Worm (Caenorhabditis elegans) whole organism, early embryonic: ENCODE measurements around the gene K04A8.1.
A peak's percentile ranks its signal among the peaks of the same experiment; 100 is the strongest.

Source experiments
- B0310.2 ChIP-seq: sonication (generic microtip); optimal IDR thresholded peaks from 2 replicates; lab custom pipeline; 2016; ENCODE audit warnings: mild to moderate bottlenecking, missing genetic modification characterization, missing compliant biosample characterization
- F13C5.2 ChIP-seq: sonication (generic microtip); optimal IDR thresholded peaks from 2 replicates; lab custom pipeline; 2017; ENCODE audit warnings: mild to moderate bottlenecking, missing genetic modification characterization, inconsistent platforms, missing compliant biosample characterization
- aly-1 ChIP-seq: sonication (generic microtip); optimal IDR thresholded peaks from 2 replicates; lab custom pipeline; 2016; ENCODE audit warnings: missing genetic modification characterization, missing compliant biosample characterization
- ama-1 ChIP-seq: fragments of 150-350 bp; optimal IDR thresholded peaks from 2 replicates; lab custom pipeline; 2014
- ceh-13 ChIP-seq: fragments of 200-800 bp; sonication (Bioruptor generic); optimal IDR thresholded peaks from 2 replicates; lab custom pipeline; 2018; ENCODE audit warnings: mild to moderate bottlenecking, missing genetic modification characterization, missing compliant biosample characterization
- ceh-36 ChIP-seq: sonication (generic microtip); optimal IDR thresholded peaks from 2 replicates; lab custom pipeline; 2016; ENCODE audit warnings: missing genetic modification characterization, inconsistent platforms, missing compliant biosample characterization
- ets-7 ChIP-seq: sonication (generic microtip); optimal IDR thresholded peaks from 2 replicates; lab custom pipeline; 2016; ENCODE audit warnings: missing genotype, missing genetic modification characterization, missing compliant biosample characterization
- flt-1 ChIP-seq: fragments of 200-800 bp; sonication (Bioruptor generic); IDR thresholded peaks from 2 replicates; pipeline ENCODE4 v1.3.6; 2022; ENCODE audit warnings: missing genetic modification characterization, missing compliant biosample characterization
- hmbx-1 ChIP-seq: sonication (generic microtip); optimal IDR thresholded peaks from 2 replicates; lab custom pipeline; 2016; ENCODE audit warnings: mild to moderate bottlenecking, missing genetic modification characterization, missing compliant biosample characterization
- hmg-4 ChIP-seq: fragments of 200-800 bp; sonication (Bioruptor generic); optimal IDR thresholded peaks from 2 replicates; lab custom pipeline; 2018; ENCODE audit warnings: mild to moderate bottlenecking, missing genetic modification characterization, missing compliant biosample characterization
- hnd-1 ChIP-seq: sonication (generic microtip); optimal IDR thresholded peaks from 2 replicates; lab custom pipeline; 2016; ENCODE audit warnings: missing genetic modification characterization, missing compliant biosample characterization
- pes-1 ChIP-seq: fragments of 200-800 bp; sonication (Bioruptor generic); IDR thresholded peaks from 2 replicates; pipeline ENCODE4 v1.3.6; 2022; ENCODE audit warnings: missing genetic modification reagents, missing genetic modification characterization, missing compliant biosample characterization
- scrt-1 ChIP-seq: fragments of 200-800 bp; sonication (Bioruptor generic); IDR thresholded peaks from 2 replicates; pipeline ENCODE4 v1.3.6; 2022; ENCODE audit warnings: missing genetic modification characterization, missing compliant biosample characterization
- sea-1 ChIP-seq: fragments of 200-800 bp; sonication (Bioruptor generic); conservative IDR thresholded peaks from 2 replicates; pipeline ENCODE4 v1.3.6; 2022; ENCODE audit warnings: missing genetic modification characterization, missing compliant biosample characterization
- tbx-11 ChIP-seq: fragments of 200-800 bp; sonication (Bioruptor generic); IDR thresholded peaks from 2 replicates; pipeline ENCODE4 v1.3.6; 2022; ENCODE audit warnings: missing genetic modification characterization, missing compliant biosample characterization
- tbx-37 ChIP-seq: fragments of 200-800 bp; sonication (Bioruptor generic); conservative IDR thresholded peaks from 2 replicates; pipeline ENCODE4 v1.3.6; 2022; ENCODE audit warnings: missing genetic modification reagents, missing genetic modification characterization, missing compliant biosample characterization
- tra-4 ChIP-seq: sonication (generic microtip); optimal IDR thresholded peaks from 2 replicates; lab custom pipeline; 2017; ENCODE audit warnings: missing genetic modification characterization, missing compliant biosample characterization

The K04A8.1 gene

DNA sequence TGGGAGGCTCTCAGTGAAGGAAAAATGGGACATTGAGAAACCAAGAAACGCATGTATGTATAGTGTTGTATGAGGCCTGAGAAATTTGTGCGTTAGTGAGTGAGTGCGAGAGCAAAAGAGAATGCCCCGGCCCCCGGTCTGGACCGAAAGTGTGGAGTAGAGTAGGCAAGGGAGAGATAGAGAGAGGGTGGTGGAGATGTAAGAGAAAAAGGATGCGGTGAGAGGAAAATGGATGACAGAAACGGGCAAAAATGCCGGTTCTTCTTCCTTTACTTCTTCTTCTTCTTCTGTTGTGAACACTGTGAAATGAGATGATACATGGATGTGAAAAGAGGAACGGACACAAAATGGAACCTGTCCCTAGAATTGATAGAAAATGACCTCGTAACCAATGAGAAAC, 27.8 kb upstream of the K04A8.1 start:
- TF ChIP-seq B0310.2 (tag; lab: Kevin White, UChicago) (no peak), aly-1 (peak; percentile 5), hmg-4 (GFP tag; lab: Kevin White, UChicago) (peak; percentile 17)

DNA sequence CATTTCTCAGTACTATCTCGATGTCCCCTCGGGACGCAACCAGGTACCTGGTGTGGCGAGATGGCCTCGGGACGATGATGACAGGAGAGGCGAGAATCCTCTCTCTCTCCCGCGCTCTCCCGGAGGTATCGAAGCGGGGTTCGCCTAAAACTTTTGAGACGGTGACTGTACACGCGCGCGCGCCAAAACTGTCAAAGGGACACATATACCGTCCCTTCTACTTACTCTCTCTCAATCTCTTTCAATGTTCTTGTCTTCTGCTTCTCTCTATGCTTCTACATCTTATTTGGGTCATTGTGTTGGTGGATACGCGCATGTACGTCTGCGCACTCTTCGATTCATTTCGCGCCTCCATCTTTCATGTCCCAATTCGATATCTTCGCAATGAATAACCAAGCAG, 24.3 kb upstream of the K04A8.1 start:
- no peak for TF ChIP-seq flt-1 (GFP tag; lab: Robert Waterston, UW)
- no peak for TF ChIP-seq tbx-37 (GFP tag; lab: Robert Waterston, UW)
- no peak for TF ChIP-seq tbx-11 (GFP tag; lab: Robert Waterston, UW)
- peak; percentile 11 for TF ChIP-seq hmg-4 (GFP tag; lab: Kevin White, UChicago)

ce11 chrV:6544999-6545398, 21.1 kb upstream of the K04A8.1 start:
- TF ChIP-seq tra-4 (no peak), ceh-13 (GFP tag; lab: Kevin White, UChicago) (no peak), tbx-37 (GFP tag; lab: Robert Waterston, UW) (no peak), pes-1 (GFP tag; lab: Robert Waterston, UW) (no peak), hnd-1 (tag; lab: Kevin White, UChicago) (no peak), B0310.2 (tag; lab: Kevin White, UChicago) (no peak), hmg-4 (GFP tag; lab: Kevin White, UChicago) (peak; percentile 35), hmbx-1 (tag; lab: Kevin White, UChicago) (no peak)

DNA sequence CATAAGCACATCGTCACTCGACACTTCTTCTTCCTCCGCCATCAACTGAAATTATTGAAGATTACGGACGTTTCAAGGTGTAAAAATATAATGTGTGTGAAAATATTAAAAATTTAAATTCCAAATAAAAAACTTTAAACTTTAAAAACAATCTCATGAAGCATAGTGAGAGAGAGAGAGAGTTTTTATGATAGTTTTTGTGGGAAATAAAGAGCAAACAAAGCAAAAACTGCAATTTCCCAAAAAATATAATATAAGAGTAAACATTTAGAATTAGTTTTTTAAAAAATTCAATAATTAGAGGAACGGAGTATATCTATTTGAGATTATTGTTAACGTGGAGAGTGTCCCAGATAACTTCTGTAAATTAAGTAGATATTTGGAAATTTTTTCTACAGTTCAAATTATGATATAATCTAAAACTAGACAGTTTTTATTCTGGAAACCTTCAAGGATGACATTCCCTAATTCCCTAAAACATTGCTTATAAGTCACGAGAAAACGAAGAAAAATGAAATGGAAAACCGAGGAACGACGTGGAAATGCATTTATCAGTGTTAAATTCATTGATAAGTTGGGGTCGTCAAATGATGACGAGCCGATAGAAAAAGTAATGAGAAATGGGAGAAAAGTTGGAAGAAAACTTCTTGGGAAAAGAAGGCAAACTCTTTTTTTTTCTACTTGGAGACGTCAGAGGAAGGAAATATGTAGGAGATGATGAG, 19.5 kb upstream of the K04A8.1 start, which contains the start of gene dre-1:
Gene dre-1 (minus strand): TSS at position 51 of the 722 bp plus-strand sequence.
- TF ChIP-seq hmg-4 (GFP tag; lab: Kevin White, UChicago): no peak
- TF ChIP-seq ceh-36 (tag; lab: Kevin White, UChicago): no peak
- TF ChIP-seq tbx-37 (GFP tag; lab: Robert Waterston, UW): no peak
- no peak for TF ChIP-seq scrt-1
- TF ChIP-seq F13C5.2 (tag; lab: Kevin White, UChicago): no peak
- TF ChIP-seq ets-7: no peak
- TF ChIP-seq sea-1 (GFP tag; lab: Robert Waterston, UW): no peak
- TF ChIP-seq tbx-11 (GFP tag; lab: Robert Waterston, UW): no peak
- TF ChIP-seq ceh-13 (GFP tag; lab: Kevin White, UChicago): no peak
- no peak for TF ChIP-seq flt-1 (GFP tag; lab: Robert Waterston, UW)
- TF ChIP-seq hnd-1 (tag; lab: Kevin White, UChicago): no peak

DNA sequence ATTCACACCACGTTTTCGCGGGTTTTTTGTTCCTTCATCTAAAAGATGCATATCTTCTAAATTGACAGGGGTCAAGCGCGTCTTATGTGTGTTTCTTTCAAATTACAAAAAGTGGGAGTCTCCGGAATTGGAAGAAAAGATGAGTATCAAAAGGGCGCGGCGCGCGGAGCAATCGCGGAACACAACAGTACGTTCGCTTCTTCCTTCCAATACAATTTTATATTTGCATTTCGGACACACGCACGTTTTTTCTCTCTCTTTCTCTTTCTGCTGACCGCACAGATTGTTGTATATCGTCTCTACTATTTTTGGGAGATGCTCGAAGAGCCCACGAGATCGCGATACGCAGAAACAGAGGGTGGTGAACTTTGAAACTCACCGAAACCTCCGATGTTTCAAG, 17.8 kb upstream of the K04A8.1 start:
- TF ChIP-seq ceh-36 (tag; lab: Kevin White, UChicago) (no peak), tra-4 (no peak), tbx-37 (GFP tag; lab: Robert Waterston, UW) (no peak)

DNA sequence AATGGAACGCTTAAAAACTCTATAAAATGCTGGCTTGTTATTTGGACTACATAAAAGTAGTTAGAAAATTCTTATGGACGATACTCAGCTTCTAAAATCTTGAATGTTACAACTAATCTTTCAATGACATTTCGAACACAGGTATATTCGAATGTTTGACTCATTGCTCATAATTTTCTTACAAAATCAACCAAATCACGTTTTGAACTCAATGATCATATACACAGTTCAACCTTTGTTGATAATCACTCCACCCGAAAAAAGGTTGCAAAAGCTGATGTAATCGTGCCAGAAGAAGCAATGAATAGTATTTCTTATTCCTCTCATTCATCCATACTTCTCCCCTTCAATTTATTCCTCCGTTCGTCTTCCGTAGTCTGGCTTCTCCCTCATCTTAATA, 17.0 kb upstream of the K04A8.1 start, which contains the start of gene K04A8.20:
Gene K04A8.20 (plus strand): TSS at position 301 of the 400 bp plus-strand sequence.
- TF ChIP-seq hnd-1 (tag; lab: Kevin White, UChicago) (no peak), scrt-1 (no peak), flt-1 (GFP tag; lab: Robert Waterston, UW) (no peak), tbx-37 (GFP tag; lab: Robert Waterston, UW) (no peak), aly-1 (no peak), ama-1 (lab: Kevin White, UChicago) (no peak), tbx-11 (GFP tag; lab: Robert Waterston, UW) (no peak), F13C5.2 (tag; lab: Kevin White, UChicago) (no peak), B0310.2 (tag; lab: Kevin White, UChicago) (no peak)

DNA sequence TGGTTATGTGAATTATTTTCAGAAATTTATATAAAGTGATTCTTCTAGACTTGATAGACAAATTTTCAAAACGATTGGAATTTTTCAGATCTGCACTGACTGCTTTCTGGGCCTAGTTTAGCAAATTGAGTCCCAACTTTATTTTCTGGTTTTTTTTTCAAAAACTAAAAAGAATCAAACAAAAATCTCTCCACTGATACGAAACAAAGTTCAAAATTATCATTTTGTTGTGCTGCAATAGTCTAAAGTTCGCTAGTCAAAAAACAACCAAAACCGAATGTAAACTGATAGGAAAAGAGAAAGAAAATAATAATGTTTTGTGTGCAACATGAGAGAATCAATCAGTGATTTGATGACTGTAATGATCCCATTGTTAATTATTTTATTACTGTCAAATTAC, 16.3 kb upstream of the K04A8.1 start, which contains the start of gene lipl-4:
Gene lipl-4 (plus strand): TSS at position 301 of the 400 bp plus-strand sequence.
- TF ChIP-seq scrt-1 (no peak), ets-7 (no peak)

ce11 chrV:6551707-6552390, 14.3 kb upstream of the K04A8.1 start, which contains the start of gene twk-10:
Gene twk-10, plus strand, starts transcription at chrV:6552340.
- peak; percentile 48 for TF ChIP-seq flt-1 (GFP tag; lab: Robert Waterston, UW)
- no peak; the same call in 1 of the 2 replicates for TF ChIP-seq pes-1 (GFP tag; lab: Robert Waterston, UW)
- peak; percentile 62; the same call in 1 of the 2 replicates for TF ChIP-seq scrt-1
- 0 out of 2 replicates have a peak, but pooled peaks have one; percentile 39 for TF ChIP-seq tbx-37 (GFP tag; lab: Robert Waterston, UW)
- peak; percentile 23 for TF ChIP-seq ceh-36 (tag; lab: Kevin White, UChicago)
- no peak for TF ChIP-seq tbx-11 (GFP tag; lab: Robert Waterston, UW)
